Worm (Caenorhabditis elegans) whole organism, mixed stage, embryonic: Measurements from ENCODE around the gene M03A1.3.

ENCODE experiments used
- bed-3 ChIP-seq: fragments of 200-800 bp; sonication (Bioruptor generic); optimal IDR thresholded peaks from 3 replicates; lab custom pipeline; 2018; ENCODE audit warnings: mild to moderate bottlenecking, missing genetic modification characterization, moderate library complexity, missing compliant biosample characterization
- blmp-1 ChIP-seq: fragments of 150-350 bp; optimal IDR thresholded peaks from 2 replicates; lab custom pipeline; 2014; ENCODE audit warnings: missing biosample characterization, missing genetic modification characterization
- ceh-83 ChIP-seq: fragments of 200-800 bp; sonication (Bioruptor generic); optimal IDR thresholded peaks from 2 replicates; lab custom pipeline; 2018; ENCODE audit warnings: mild to moderate bottlenecking, missing genetic modification characterization, missing compliant biosample characterization
- elt-3 ChIP-seq: fragments of 150-350 bp; optimal IDR thresholded peaks from 2 replicates; lab custom pipeline; 2014; ENCODE audit warnings: missing biosample characterization, missing genetic modification characterization
- lin-13 ChIP-seq: fragments of 150-350 bp; optimal IDR thresholded peaks from 2 replicates; lab custom pipeline; 2014; ENCODE audit warnings: missing biosample characterization, missing genetic modification characterization
- lsy-2 ChIP-seq: fragments of 150-350 bp; optimal IDR thresholded peaks from 2 replicates; lab custom pipeline; 2014; ENCODE audit warnings: missing biosample characterization, missing genetic modification characterization
- nhr-12 ChIP-seq: fragments of 150-350 bp; optimal IDR thresholded peaks from 2 replicates; lab custom pipeline; 2014; ENCODE audit warnings: missing biosample characterization, missing genetic modification characterization
- nhr-76 ChIP-seq: sonication (generic microtip); optimal IDR thresholded peaks from 2 replicates; lab custom pipeline; 2017; ENCODE audit warnings: missing biosample characterization, missing genetic modification characterization
- pha-4 ChIP-seq: fragments of 150-350 bp; optimal IDR thresholded peaks from 2 replicates; lab custom pipeline; 2018; ENCODE audit warnings: missing biosample characterization, missing genetic modification reagents, missing genetic modification characterization
- sptf-1 ChIP-seq: sonication (generic microtip); optimal IDR thresholded peaks from 2 replicates; lab custom pipeline; 2017; ENCODE audit warnings: mild to moderate bottlenecking, missing genetic modification characterization, moderate library complexity, missing compliant biosample characterization
- unc-39 ChIP-seq: fragments of 150-350 bp; optimal IDR thresholded peaks from 2 replicates; lab custom pipeline; 2014; ENCODE audit warnings: missing biosample characterization, missing genetic modification characterization
- unc-62 ChIP-seq: fragments of 150-350 bp; optimal IDR thresholded peaks from 2 replicates; lab custom pipeline; 2014; ENCODE audit warnings: missing biosample characterization, missing genetic modification reagents, missing genetic modification characterization

DNA sequence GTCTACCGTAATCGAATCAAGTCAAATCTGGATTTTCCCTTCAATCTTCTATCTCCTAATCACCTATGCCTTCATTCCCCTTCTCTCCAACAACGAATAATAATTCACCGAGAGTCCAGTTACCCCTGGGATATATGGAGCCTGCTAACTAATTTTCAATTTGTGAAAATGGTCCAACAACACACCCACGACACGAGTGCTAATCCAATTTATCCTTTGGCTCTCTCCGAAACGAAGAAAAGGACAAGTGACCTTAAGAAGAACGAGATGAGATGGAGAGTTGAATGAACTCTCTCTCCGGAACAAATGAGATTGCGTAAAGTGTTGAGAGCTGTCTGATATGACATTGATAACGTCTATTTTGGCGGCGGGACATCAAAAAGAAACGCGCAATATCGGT lies 26.7 kb downstream of the M03A1.3 start:
- TF ChIP-seq bed-3 (GFP tag; lab: Kevin White, UChicago), result no peak
- TF ChIP-seq elt-3 (tag; lab: Kevin White, UChicago), result no peak
- TF ChIP-seq sptf-1 (tag; lab: Kevin White, UChicago), result no peak
- no peak for TF ChIP-seq unc-62 (GFP tag; lab: Kevin White, UChicago)
- no peak for TF ChIP-seq pha-4
- TF ChIP-seq ceh-83, result no peak
- TF ChIP-seq lsy-2 (tag; lab: Kevin White, UChicago), result no peak
- TF ChIP-seq unc-39 (tag; lab: Kevin White, UChicago), result no peak
- no peak for TF ChIP-seq blmp-1 (tag; lab: Kevin White, UChicago)
- no peak for TF ChIP-seq nhr-76 (tag; lab: Kevin White, UChicago)
- TF ChIP-seq lin-13 (tag; lab: Kevin White, UChicago), result no peak
- TF ChIP-seq nhr-12, result no peak
